Worm (Caenorhabditis elegans) whole organism, young adult: Measurements from ENCODE around the gene C07E3.10.

Experiments
- B0019.2 ChIP-seq: fragments of 200-800 bp; sonication (Bioruptor generic); conservative IDR thresholded peaks from 2 replicates; pipeline ENCODE4 v1.3.6; 2022; ENCODE audit warnings: missing genetic modification reagents, missing genetic modification characterization, missing compliant biosample characterization
- F10E7.11 ChIP-seq: sonication (generic microtip); optimal IDR thresholded peaks from 2 replicates; lab custom pipeline; 2017; ENCODE audit warnings: mild to moderate bottlenecking, missing genetic modification characterization, moderate library complexity, missing compliant biosample characterization
- F33H1.4 ChIP-seq: fragments of 200-800 bp; sonication (Bioruptor generic); IDR thresholded peaks from 2 replicates; pipeline ENCODE4 v1.3.6; 2022; ENCODE audit warnings: missing genetic modification reagents, missing genetic modification characterization, missing compliant biosample characterization
- F49E8.2 ChIP-seq: sonication (generic microtip); optimal IDR thresholded peaks from 3 replicates; lab custom pipeline; 2017; ENCODE audit warnings: missing genetic modification characterization, mild to moderate bottlenecking, missing compliant biosample characterization, antibody characterized with exemption, moderate library complexity; ENCODE audit not compliant: insufficient read depth
- T26A5.8 ChIP-seq: sonication (generic microtip); optimal IDR thresholded peaks from 2 replicates; lab custom pipeline; 2016; ENCODE audit warnings: missing genetic modification characterization, missing compliant biosample characterization
- Y53F4B.3 ChIP-seq: fragments of 200-800 bp; sonication (Bioruptor generic); IDR thresholded peaks from 2 replicates; pipeline ENCODE4 v1.3.6; 2022; ENCODE audit warnings: missing genetic modification reagents, missing genetic modification characterization, missing compliant biosample characterization
- Y53G8AR.9 ChIP-seq: fragments of 200-800 bp; sonication (Bioruptor generic); conservative IDR thresholded peaks from 2 replicates; pipeline ENCODE4 v1.3.6; 2022; ENCODE audit warnings: missing genetic modification reagents, missing genetic modification characterization, missing compliant biosample characterization
- Y56A3A.18 ChIP-seq: fragments of 200-800 bp; sonication (Bioruptor generic); IDR thresholded peaks from 2 replicates; pipeline ENCODE4 v1.3.6; 2022; ENCODE audit warnings: missing genetic modification reagents, missing genetic modification characterization, missing compliant biosample characterization
- Y67H2A.10 ChIP-seq: fragments of 200-800 bp; sonication (Bioruptor generic); conservative IDR thresholded peaks from 2 replicates; pipeline ENCODE4 v1.3.6; 2022; ENCODE audit warnings: missing genetic modification reagents, missing genetic modification characterization, missing compliant biosample characterization
- akir-1 ChIP-seq: fragments of 200-800 bp; sonication (Bioruptor generic); optimal IDR thresholded peaks from 2 replicates; lab custom pipeline; 2018; ENCODE audit warnings: mild to moderate bottlenecking, missing genetic modification characterization, moderate library complexity, missing compliant biosample characterization
- athp-1 ChIP-seq: sonication (generic microtip); optimal IDR thresholded peaks from 2 replicates; lab custom pipeline; 2017; ENCODE audit warnings: mild to moderate bottlenecking, missing genetic modification characterization, missing compliant biosample characterization
- attf-5 ChIP-seq: fragments of 200-800 bp; sonication (Bioruptor generic); optimal IDR thresholded peaks from 2 replicates; lab custom pipeline; 2018; ENCODE audit warnings: mild to moderate bottlenecking, missing genetic modification characterization, missing compliant biosample characterization
- attf-6 ChIP-seq: fragments of 200-800 bp; sonication (Bioruptor generic); IDR thresholded peaks from 2 replicates; pipeline ENCODE4 v1.3.6; 2022; ENCODE audit warnings: missing genetic modification reagents, missing genetic modification characterization, missing compliant biosample characterization
- ceh-91 ChIP-seq: fragments of 200-800 bp; sonication (Bioruptor generic); IDR thresholded peaks from 2 replicates; pipeline ENCODE4 v1.3.6; 2022; ENCODE audit warnings: missing genetic modification reagents, missing genetic modification characterization, missing compliant biosample characterization
- egl-18 ChIP-seq: fragments of 200-800 bp; sonication (Bioruptor generic); IDR thresholded peaks from 2 replicates; pipeline ENCODE4 v1.3.6; 2022; ENCODE audit warnings: missing genetic modification reagents, missing genetic modification characterization, missing compliant biosample characterization
- egrh-3 ChIP-seq: fragments of 200-800 bp; sonication (Bioruptor generic); IDR thresholded peaks from 2 replicates; pipeline ENCODE4 v1.3.6; 2022; ENCODE audit warnings: missing genetic modification reagents, missing genetic modification characterization, missing compliant biosample characterization
- gei-17 ChIP-seq: fragments of 200-800 bp; sonication (Bioruptor generic); optimal IDR thresholded peaks from 2 replicates; lab custom pipeline; 2018; ENCODE audit warnings: mild to moderate bottlenecking, missing genetic modification characterization, missing compliant biosample characterization
- lag-1 ChIP-seq: fragments of 200-800 bp; sonication (Bioruptor generic); IDR thresholded peaks from 2 replicates; pipeline ENCODE4 v1.3.6; 2022; ENCODE audit warnings: missing genetic modification reagents, missing genetic modification characterization, missing compliant biosample characterization
- let-526 ChIP-seq: fragments of 200-800 bp; sonication (Bioruptor generic); IDR thresholded peaks from 2 replicates; pipeline ENCODE4 v1.3.6; 2022; ENCODE audit warnings: missing genetic modification reagents, missing genetic modification characterization, missing compliant biosample characterization
- let-607 ChIP-seq, 2 experiments: fragments of 200-800 bp in 1 of 2; sonication (Bioruptor generic) in 1 of 2; sonication (generic microtip) in 1 of 2; optimal IDR thresholded peaks; 2 replicates each; lab custom pipeline; 2016 to 2018; ENCODE audit warnings: mild to moderate bottlenecking in 2 of 2, missing compliant biosample characterization in 2 of 2, missing genetic modification characterization in 2 of 2, moderate library complexity in 2 of 2, missing genotype in 1 of 2
- lin-40 ChIP-seq: sonication (generic microtip); optimal IDR thresholded peaks from 2 replicates; lab custom pipeline; 2016; ENCODE audit warnings: missing genetic modification characterization, mild to moderate bottlenecking, missing compliant biosample characterization, missing genotype, missing genetic modification reagents
- lin-54 ChIP-seq: fragments of 200-800 bp; sonication (Bioruptor generic); optimal IDR thresholded peaks from 2 replicates; lab custom pipeline; 2018; ENCODE audit warnings: mild to moderate bottlenecking, missing genetic modification characterization, missing compliant biosample characterization
- madf-3 ChIP-seq: fragments of 200-800 bp; sonication (Bioruptor generic); IDR thresholded peaks from 2 replicates; pipeline ENCODE4 v1.3.6; 2022; ENCODE audit warnings: missing genetic modification reagents, missing genetic modification characterization, missing compliant biosample characterization
- nfya-1 ChIP-seq: sonication (generic microtip); optimal IDR thresholded peaks from 2 replicates; lab custom pipeline; 2017; ENCODE audit warnings: antibody characterized with exemption, missing compliant biosample characterization, missing genetic modification characterization, borderline replicate concordance; ENCODE audit not compliant: insufficient read depth
- nfyb-1 ChIP-seq: fragments of 200-800 bp; sonication (Bioruptor generic); IDR thresholded peaks from 2 replicates; pipeline ENCODE4 v1.3.6; 2022; ENCODE audit warnings: missing genetic modification reagents, missing genetic modification characterization, missing compliant biosample characterization
- nhr-179 ChIP-seq: sonication (generic microtip); optimal IDR thresholded peaks from 2 replicates; lab custom pipeline; 2016; ENCODE audit warnings: mild to moderate bottlenecking, missing genetic modification characterization, missing compliant biosample characterization
- sdz-38 ChIP-seq: sonication (generic microtip); optimal IDR thresholded peaks from 2 replicates; lab custom pipeline; 2016; ENCODE audit warnings: missing genotype, missing genetic modification characterization, missing compliant biosample characterization
- sptf-2 ChIP-seq: fragments of 200-800 bp; sonication (Bioruptor generic); optimal IDR thresholded peaks from 2 replicates; lab custom pipeline; 2018; ENCODE audit warnings: mild to moderate bottlenecking, missing genetic modification characterization, missing compliant biosample characterization
- zfh-2 ChIP-seq: fragments of 200-800 bp; sonication (Bioruptor generic); conservative IDR thresholded peaks from 2 replicates; pipeline ENCODE4 v1.3.6; 2022; ENCODE audit warnings: missing genetic modification reagents, missing genetic modification characterization, missing compliant biosample characterization
- ztf-18 ChIP-seq: sonication (generic microtip); optimal IDR thresholded peaks from 2 replicates; lab custom pipeline; 2016; ENCODE audit warnings: missing genotype, mild to moderate bottlenecking, missing genetic modification characterization, missing compliant biosample characterization
- ztf-26 ChIP-seq: sonication (generic microtip); optimal IDR thresholded peaks from 2 replicates; lab custom pipeline; 2017; ENCODE audit warnings: missing genetic modification characterization, missing compliant biosample characterization

The C07E3.10 gene

DNA sequence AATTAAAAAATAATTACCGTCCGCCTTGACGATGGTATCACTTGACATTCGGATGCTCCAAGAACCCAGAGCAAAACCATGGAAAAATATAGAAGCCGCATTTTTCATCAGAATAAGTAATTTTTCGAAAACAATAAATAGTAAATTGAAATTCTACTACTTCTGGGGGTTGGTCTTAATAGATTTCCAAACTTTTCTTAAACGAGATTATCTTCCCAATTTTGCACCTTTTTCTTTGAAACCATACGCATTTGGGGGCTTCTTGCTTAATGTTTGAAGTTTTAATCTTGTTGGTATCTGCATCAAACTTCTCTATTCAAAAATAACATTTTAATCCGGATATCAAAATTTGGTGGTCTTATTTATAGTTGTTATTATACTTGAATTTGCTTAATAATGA is 30.1 kb upstream of the C07E3.10 start, which contains the start of gene gcy-5:
gcy-5 (minus strand) TSS at position 101 of the 400 bp plus-strand sequence.
- TF ChIP-seq Y53G8AR.9 (GFP tag; lab: Robert Waterston, UW), result no peak
- TF ChIP-seq akir-1 (GFP tag; lab: Kevin White, UChicago), result no peak
- no peak for TF ChIP-seq F10E7.11 (tag; lab: Kevin White, UChicago)
- TF ChIP-seq sptf-2, result no peak
- TF ChIP-seq athp-1, result no peak
- no peak for TF ChIP-seq attf-6
- TF ChIP-seq lag-1, result no peak
- TF ChIP-seq Y67H2A.10, result no peak
- TF ChIP-seq, all 124 proteins: peak for 0

ce11 chrII:10317007-10317406 is 29.2 kb upstream of the C07E3.10 start, which contains the start of gene M02G9.4:
Gene M02G9.4 (plus strand): TSS chrII:10317307.
- TF ChIP-seq F49E8.2 (tag; lab: Kevin White, UChicago), result no peak
- no peak for TF ChIP-seq lin-40 (tag; lab: Kevin White, UChicago)
- no peak for TF ChIP-seq sdz-38 (tag; lab: Kevin White, UChicago)
- no peak for TF ChIP-seq ztf-18 (tag; lab: Kevin White, UChicago)
- TF ChIP-seq nfya-1 (tag; lab: Kevin White, UChicago), result no peak
- no peak for TF ChIP-seq let-526 (GFP tag; lab: Robert Waterston, UW)
- TF ChIP-seq ceh-91 (GFP tag; lab: Robert Waterston, UW), result no peak
- no peak for TF ChIP-seq T26A5.8 (tag; lab: Kevin White, UChicago)
- TF ChIP-seq B0019.2 (GFP tag; lab: Robert Waterston, UW), result no peak

DNA sequence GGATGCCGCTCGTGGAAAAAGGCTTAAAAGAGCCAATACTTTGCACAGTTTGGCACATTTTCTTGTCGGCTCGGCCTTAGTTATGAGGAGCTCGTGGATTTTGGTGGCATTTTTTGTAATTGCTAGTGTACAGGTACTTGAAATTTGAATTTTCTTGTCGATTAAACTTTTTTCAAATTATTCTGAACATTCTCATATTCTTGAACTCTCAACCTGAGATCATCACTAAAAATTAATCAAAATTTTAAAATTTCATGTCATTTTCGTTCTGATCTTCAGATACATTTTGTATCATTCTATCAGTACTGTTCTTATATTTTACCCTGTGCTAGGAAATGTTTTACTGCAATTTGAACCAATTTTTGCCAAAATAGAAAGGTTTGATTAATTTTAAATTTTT is 24.8 kb upstream of the C07E3.10 start, which contains the start of gene idpp-4:
idpp-4 (plus strand) TSS at position 51 of the 400 bp plus-strand sequence.
- TF ChIP-seq F49E8.2 (tag; lab: Kevin White, UChicago), result no peak
- no peak for TF ChIP-seq let-607 (tag; optimal IDR thresholded peaks at IDR 0.05; lab: Kevin White, UChicago)
- TF ChIP-seq let-526 (GFP tag; lab: Robert Waterston, UW), result no peak
- no peak for TF ChIP-seq nfyb-1 (GFP tag; lab: Robert Waterston, UW)
- TF ChIP-seq attf-5 (GFP tag; lab: Kevin White, UChicago), result no peak
- no peak for TF ChIP-seq ztf-26 (tag; lab: Kevin White, UChicago)
- TF ChIP-seq madf-3, result no peak
- TF ChIP-seq, all 124 proteins: peak for 0

ce11 chrII:10325615-10326232 is 20.5 kb upstream of the C07E3.10 start, which contains the start of gene appg-1:
Gene appg-1 (plus strand): TSS chrII:10326041.
- TF ChIP-seq madf-3 (no peak), egrh-3 (GFP tag; lab: Robert Waterston, UW) (peak; percentile 76; the same call in 1 of the 2 replicates), Y53F4B.3 (GFP tag; lab: Robert Waterston, UW) (no peak), zfh-2 (GFP tag; lab: Robert Waterston, UW) (peak; percentile 87)

- no peak for TF ChIP-seq lin-54
- TF ChIP-seq nhr-179 (tag; lab: Kevin White, UChicago), result no peak
- TF ChIP-seq egl-18, result no peak
- TF ChIP-seq Y56A3A.18 (GFP tag; lab: Robert Waterston, UW), result no peak
- TF ChIP-seq F33H1.4 (GFP tag; lab: Robert Waterston, UW), result no peak
- no peak for TF ChIP-seq gei-17 (GFP tag; lab: Kevin White, UChicago)
These were observed 16.4 kb upstream of the C07E3.10 start for ce11 chrII:10329754-10330153.
